Fruit fly (Drosophila melanogaster): ENCODE measurements around the gene Cpr30F.

Cpr30F gene

DNA sequence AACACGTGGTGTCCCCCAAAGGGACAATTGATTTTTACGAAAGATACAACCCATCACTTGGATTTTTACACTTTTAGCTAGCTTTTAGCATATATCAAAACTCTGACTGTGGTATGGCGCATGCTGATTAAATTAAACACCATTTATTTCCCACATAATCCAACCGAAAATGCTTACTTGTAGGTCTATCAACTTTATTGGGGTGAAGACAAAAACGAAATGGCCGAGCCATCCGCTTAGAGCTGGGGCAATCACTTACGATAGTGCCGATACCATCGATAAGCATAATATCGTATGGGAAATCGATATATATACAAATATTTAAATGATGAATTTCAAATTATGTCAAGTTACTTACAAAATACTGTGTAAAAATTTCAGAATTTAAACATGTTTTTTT lies 35.7 kb downstream of the Cpr30F start, which contains the start of gene RpS2:
Gene RpS2 (minus strand): TSS at position 257 of the 400 bp plus-strand sequence.
- TF ChIP-seq Mnt (GFP tag; optimal IDR thresholded peaks at IDR 0.05): peak; percentile 97
- peak; percentile 79 for TF ChIP-seq Crg-1 (GFP tag; optimal IDR thresholded peaks at IDR 0.05)
- TF ChIP-seq ovo (GFP tag; optimal IDR thresholded peaks at IDR 0.05): no peak
- TF ChIP-seq Clk (GFP tag; optimal IDR thresholded peaks at IDR 0.05): no peak
- no peak for TF ChIP-seq toe (GFP tag; optimal IDR thresholded peaks at IDR 0.05)
- TF ChIP-seq cic (GFP tag; optimal IDR thresholded peaks at IDR 0.05): no peak
- peak; percentile 35 for TF ChIP-seq pad (GFP tag; optimal IDR thresholded peaks at IDR 0.05)
- TF ChIP-seq CG5204 (GFP tag; optimal IDR thresholded peaks at IDR 0.05): no peak
- TF ChIP-seq CG33017 (tag; optimal IDR thresholded peaks at IDR 0.05): peak; percentile 67
- peak; percentile 69 for TF ChIP-seq Hr96 (GFP tag; optimal IDR thresholded peaks at IDR 0.05)
- TF ChIP-seq tj (GFP tag; optimal IDR thresholded peaks at IDR 0.05): peak; percentile 32
- peak; percentile 6 for TF ChIP-seq CG7045 (GFP tag; optimal IDR thresholded peaks at IDR 0.05)
- TF ChIP-seq CG7101 (tag; optimal IDR thresholded peaks at IDR 0.05): peak; percentile 74
- peak; percentile 69 for TF ChIP-seq CG11617 (GFP tag; optimal IDR thresholded peaks at IDR 0.05)
- no peak for TF ChIP-seq cnc (optimal IDR thresholded peaks at IDR 0.05)
- TF ChIP-seq kay (GFP tag; ENCODE audit: borderline replicate concordance): no peak
- peak; percentile 28 for TF ChIP-seq CG12768 (GFP tag; optimal IDR thresholded peaks at IDR 0.05)
- TF ChIP-seq CG14711 (tag; optimal IDR thresholded peaks at IDR 0.05): peak; percentile 65
- TF ChIP-seq bab1 (GFP tag; optimal IDR thresholded peaks at IDR 0.05): peak; percentile 68
- TF ChIP-seq CG1620 (GFP tag; optimal IDR thresholded peaks at IDR 0.05): peak; percentile 49

- TF ChIP-seq Crg-1 (GFP tag; optimal IDR thresholded peaks at IDR 0.05): peak; percentile 69
- no peak for TF ChIP-seq CG5204 (GFP tag; optimal IDR thresholded peaks at IDR 0.05)
- TF ChIP-seq CG14711 (tag; optimal IDR thresholded peaks at IDR 0.05): peak; percentile 71
- no peak for TF ChIP-seq toe (GFP tag; optimal IDR thresholded peaks at IDR 0.05)
- peak; percentile 73 for TF ChIP-seq tj (GFP tag; optimal IDR thresholded peaks at IDR 0.05)
- peak; percentile 100 for TF ChIP-seq Mnt (GFP tag; optimal IDR thresholded peaks at IDR 0.05)
- TF ChIP-seq bab1 (GFP tag; optimal IDR thresholded peaks at IDR 0.05): peak; percentile 83
- TF ChIP-seq CG1620 (GFP tag; optimal IDR thresholded peaks at IDR 0.05): peak; percentile 33
- no peak for TF ChIP-seq cnc (optimal IDR thresholded peaks at IDR 0.05)
- no peak for TF ChIP-seq kay (GFP tag; ENCODE audit: borderline replicate concordance)
- peak; percentile 81 for TF ChIP-seq CG7101 (tag; optimal IDR thresholded peaks at IDR 0.05)
- peak; percentile 87 for TF ChIP-seq CG11617 (GFP tag; optimal IDR thresholded peaks at IDR 0.05)
- no peak for TF ChIP-seq CG12768 (GFP tag; optimal IDR thresholded peaks at IDR 0.05)
- peak; percentile 18 for TF ChIP-seq ovo (GFP tag; optimal IDR thresholded peaks at IDR 0.05)
- peak; percentile 19 for TF ChIP-seq cic (GFP tag; optimal IDR thresholded peaks at IDR 0.05)
- peak; percentile 44 for TF ChIP-seq Hr96 (GFP tag; optimal IDR thresholded peaks at IDR 0.05)
- peak; percentile 48 for TF ChIP-seq pad (GFP tag; optimal IDR thresholded peaks at IDR 0.05)
- peak; percentile 38 for TF ChIP-seq CG7045 (GFP tag; optimal IDR thresholded peaks at IDR 0.05)
- peak; percentile 71 for TF ChIP-seq CG33017 (tag; optimal IDR thresholded peaks at IDR 0.05)
- no peak for TF ChIP-seq Clk (GFP tag; optimal IDR thresholded peaks at IDR 0.05)
Observed at dm6 chr2L:9894871-9895364, 38.0 kb downstream of the Cpr30F start, which contains the start of gene Bka. Bka (plus strand) TSS chr2L:9895287.

dm6 chr2L:9894193-9894592 lies 38.8 kb downstream of the Cpr30F start:
- TF ChIP-seq CG12768 (GFP tag; optimal IDR thresholded peaks at IDR 0.05): no peak
- no peak for TF ChIP-seq tj (GFP tag; optimal IDR thresholded peaks at IDR 0.05)
- TF ChIP-seq toe (GFP tag; optimal IDR thresholded peaks at IDR 0.05): no peak
- TF ChIP-seq CG11617 (GFP tag; optimal IDR thresholded peaks at IDR 0.05): no peak
- no peak for TF ChIP-seq Hr96 (GFP tag; optimal IDR thresholded peaks at IDR 0.05)
- TF ChIP-seq Crg-1 (GFP tag; optimal IDR thresholded peaks at IDR 0.05): no peak
- TF ChIP-seq kay (GFP tag; ENCODE audit: borderline replicate concordance): no peak
- TF ChIP-seq CG7101 (tag; optimal IDR thresholded peaks at IDR 0.05): no peak
- no peak for TF ChIP-seq cnc (optimal IDR thresholded peaks at IDR 0.05)
- no peak for TF ChIP-seq bab1 (GFP tag; optimal IDR thresholded peaks at IDR 0.05)
- TF ChIP-seq Clk (GFP tag; optimal IDR thresholded peaks at IDR 0.05): no peak
- TF ChIP-seq CG14711 (tag; optimal IDR thresholded peaks at IDR 0.05): no peak
- no peak for TF ChIP-seq ovo (GFP tag; optimal IDR thresholded peaks at IDR 0.05)

- TF ChIP-seq tj (GFP tag; optimal IDR thresholded peaks at IDR 0.05): no peak
- TF ChIP-seq Crg-1 (GFP tag; optimal IDR thresholded peaks at IDR 0.05): peak; percentile 9
- peak; percentile 13 for TF ChIP-seq bab1 (GFP tag; optimal IDR thresholded peaks at IDR 0.05)
- peak; percentile 80 for TF ChIP-seq Mnt (GFP tag; optimal IDR thresholded peaks at IDR 0.05)
Observed at dm6 chr2L:9893183-9893582, 39.8 kb downstream of the Cpr30F start, which contains the start of gene mtDNA-helicase. mtDNA-helicase (minus strand) TSS chr2L:9893446.

dm6 chr2L:9890576-9890975 lies 42.4 kb downstream of the Cpr30F start, which contains the start of the genes CG34183 and CG4537:
CG34183 (minus strand) TSS chr2L:9890772.
CG4537 (plus strand) TSS chr2L:9890885.
- TF ChIP-seq toe (GFP tag; optimal IDR thresholded peaks at IDR 0.05) (no peak), CG1620 (GFP tag; optimal IDR thresholded peaks at IDR 0.05) (peak; percentile 34), CG14711 (tag; optimal IDR thresholded peaks at IDR 0.05) (no peak), Clk (GFP tag; optimal IDR thresholded peaks at IDR 0.05) (no peak), cnc (optimal IDR thresholded peaks at IDR 0.05) (no peak), Mnt (GFP tag; optimal IDR thresholded peaks at IDR 0.05) (peak; percentile 49), tj (GFP tag; optimal IDR thresholded peaks at IDR 0.05) (no peak), pad (GFP tag; optimal IDR thresholded peaks at IDR 0.05) (no peak), CG7101 (tag; optimal IDR thresholded peaks at IDR 0.05) (peak; percentile 5), cic (GFP tag; optimal IDR thresholded peaks at IDR 0.05) (no peak), kay (GFP tag; ENCODE audit: borderline replicate concordance) (no peak), Crg-1 (GFP tag; optimal IDR thresholded peaks at IDR 0.05) (no peak), CG12768 (GFP tag; optimal IDR thresholded peaks at IDR 0.05) (no peak), CG11617 (GFP tag; optimal IDR thresholded peaks at IDR 0.05) (no peak), CG7045 (GFP tag; optimal IDR thresholded peaks at IDR 0.05) (no peak), Hr96 (GFP tag; optimal IDR thresholded peaks at IDR 0.05) (no peak), bab1 (GFP tag; optimal IDR thresholded peaks at IDR 0.05) (peak; percentile 35), CG33017 (tag; optimal IDR thresholded peaks at IDR 0.05) (no peak), ovo (GFP tag; optimal IDR thresholded peaks at IDR 0.05) (no peak), CG5204 (GFP tag; optimal IDR thresholded peaks at IDR 0.05) (no peak)
